Fruit fly (Drosophila melanogaster): ENCODE results near the gene kst.

- no peak for TF ChIP-seq CG8478 (optimal IDR thresholded peaks at IDR 0.05)
- no peak for TF ChIP-seq CTCF (optimal IDR thresholded peaks at IDR 0.05)
Measured at dm6 chr3L:3348956-3349824, 12.5 kb downstream of the kst start.

All from S2 (cell line).